Worm (Caenorhabditis elegans): ENCODE measurements around the gene inx-9.

DNA sequence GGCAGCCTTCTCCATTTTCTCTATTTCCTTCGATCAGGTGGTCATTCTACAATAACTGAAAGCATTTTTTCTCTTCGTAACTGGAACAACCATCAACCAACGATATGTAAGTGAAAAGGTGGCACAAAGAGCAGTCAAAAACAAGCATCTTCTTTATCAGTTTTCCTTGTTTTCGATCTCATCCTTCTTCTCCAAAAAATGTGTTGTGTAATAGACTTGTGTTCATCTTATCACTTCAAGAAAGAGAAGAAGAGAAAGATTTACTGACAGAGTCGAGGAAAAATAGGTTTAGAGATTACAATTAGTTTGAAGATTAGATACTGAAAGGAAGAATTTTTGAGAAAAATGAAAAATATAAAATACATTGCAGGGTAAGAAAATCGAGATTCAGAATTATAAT, 30.8 kb upstream of the inx-9 start:
- TF ChIP-seq nhr-237 (tag; optimal IDR thresholded peaks at IDR 0.05) (no peak), ztf-11 (tag; optimal IDR thresholded peaks at IDR 0.05) (no peak), ama-1 (optimal IDR thresholded peaks at IDR 0.05) (no peak), nhr-28 (tag; optimal IDR thresholded peaks at IDR 0.05) (no peak), ceh-90 (tag; optimal IDR thresholded peaks at IDR 0.05) (no peak), skn-1 (tag; optimal IDR thresholded peaks at IDR 0.05) (no peak), nhr-77 (tag; optimal IDR thresholded peaks at IDR 0.05) (no peak), xbp-1 (tag; optimal IDR thresholded peaks at IDR 0.05) (no peak), snpc-4 (tag; optimal IDR thresholded peaks at IDR 0.05) (no peak), nhr-19 (GFP tag; conservative IDR thresholded peaks at IDR 0.05) (no peak), fkh-8 (tag; optimal IDR thresholded peaks at IDR 0.05) (no peak), sptf-1 (tag; optimal IDR thresholded peaks at IDR 0.05) (no peak), unc-98 (GFP tag; IDR thresholded peaks at IDR 0.05) (no peak), ces-1 (GFP tag; optimal IDR thresholded peaks at IDR 0.05) (no peak)

Data from whole organism, L1 larva.